Fruit fly (Drosophila melanogaster): ENCODE results near the gene TotC.

TotC gene

DNA sequence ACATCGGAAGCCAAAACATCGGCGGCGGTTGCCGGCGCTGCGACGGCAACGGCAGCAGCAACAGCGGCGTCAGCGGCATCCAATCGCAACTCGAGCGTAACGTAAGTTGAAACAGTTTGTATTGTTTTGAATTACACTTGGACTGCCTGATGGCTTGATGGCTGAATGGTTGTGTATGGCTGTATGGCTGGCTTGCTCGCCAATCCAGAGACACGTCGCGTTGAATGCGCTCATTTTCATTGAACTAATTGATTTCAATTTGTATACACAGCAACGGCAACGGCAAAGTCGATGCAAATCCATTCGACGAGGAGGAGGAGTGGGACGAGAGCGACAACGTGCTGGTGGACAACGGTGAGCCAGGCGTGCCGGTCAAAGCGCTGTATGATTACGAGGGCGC, 34.0 kb upstream of the TotC start:
- TF ChIP-seq Atf-2 (GFP tag; optimal IDR thresholded peaks at IDR 0.05): no peak
- TF ChIP-seq Med (GFP tag): peak; percentile 27
- peak; percentile 77 for TF ChIP-seq Nf-YC (tag; optimal IDR thresholded peaks at IDR 0.05)
- TF ChIP-seq YL-1 (GFP tag; optimal IDR thresholded peaks at IDR 0.05): no peak
- peak; percentile 71 for TF ChIP-seq Adf1 (GFP tag; IDR thresholded peaks at IDR 0.05)
- peak; percentile 60; the same call in 1 of the 4 replicates for TF ChIP-seq chinmo (GFP tag; IDR thresholded peaks at IDR 0.05; ENCODE audit: partially characterized antibody)

DNA sequence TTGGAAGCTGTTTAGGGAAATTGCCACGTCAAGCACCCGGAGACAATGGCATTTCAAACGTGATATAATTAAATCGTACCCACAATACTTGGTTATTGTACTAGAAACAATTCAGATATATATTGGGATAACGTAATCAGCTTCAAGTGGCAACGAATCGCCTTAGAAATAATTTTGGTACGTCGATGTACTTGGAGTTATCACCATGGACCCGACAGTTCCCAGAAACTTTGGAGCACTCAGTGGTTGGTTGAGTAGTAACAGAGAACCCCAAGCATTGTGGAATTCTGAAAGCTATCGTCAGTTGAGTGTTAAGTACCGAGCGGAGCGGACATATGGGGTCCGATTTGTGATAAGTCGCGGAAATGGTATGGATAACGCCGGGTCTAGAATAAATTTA, 30.9 kb upstream of the TotC start, which contains the start of gene CG15695:
Gene CG15695 (plus strand): TSS at position 301 of the 400 bp plus-strand sequence.
- no peak for TF ChIP-seq Tbp (GFP tag; optimal IDR thresholded peaks at IDR 0.05)
- TF ChIP-seq CG30020 (tag; optimal IDR thresholded peaks at IDR 0.05): no peak
- TF ChIP-seq CG14441 (GFP tag; IDR thresholded peaks at IDR 0.05): no peak
- no peak for TF ChIP-seq ase (GFP tag; IDR thresholded peaks at IDR 0.05)
- no peak for TF ChIP-seq Fer3 (tag; optimal IDR thresholded peaks at IDR 0.05)
- TF ChIP-seq CG10565 (GFP tag; optimal IDR thresholded peaks at IDR 0.05): no peak
- TF ChIP-seq gem (tag; optimal IDR thresholded peaks at IDR 0.05): no peak
- no peak for TF ChIP-seq Ada2b (GFP tag; IDR thresholded peaks at IDR 0.05)
- no peak for TF ChIP-seq lov (optimal IDR thresholded peaks at IDR 0.05)
- no peak for TF ChIP-seq lov (GFP tag; IDR thresholded peaks at IDR 0.05)
- no peak for TF ChIP-seq CG18262 (tag; optimal IDR thresholded peaks at IDR 0.05)
- no peak for TF ChIP-seq rib (GFP tag; IDR thresholded peaks at IDR 0.05)
- TF ChIP-seq lmd (GFP tag; IDR thresholded peaks at IDR 0.05): no peak
- no peak for TF ChIP-seq Stat92E (GFP tag; optimal IDR thresholded peaks at IDR 0.05)
- no peak for TF ChIP-seq grau (tag; optimal IDR thresholded peaks at IDR 0.05)
- TF ChIP-seq zen2 (GFP tag; IDR thresholded peaks at IDR 0.05; ENCODE audit: partially characterized antibody): no peak
- TF ChIP-seq ash1 (GFP tag; optimal IDR thresholded peaks at IDR 0.05): no peak
- TF ChIP-seq CG2678 (tag; optimal IDR thresholded peaks at IDR 0.05): no peak
- TF ChIP-seq dm (GFP tag; optimal IDR thresholded peaks at IDR 0.05): no peak

DNA sequence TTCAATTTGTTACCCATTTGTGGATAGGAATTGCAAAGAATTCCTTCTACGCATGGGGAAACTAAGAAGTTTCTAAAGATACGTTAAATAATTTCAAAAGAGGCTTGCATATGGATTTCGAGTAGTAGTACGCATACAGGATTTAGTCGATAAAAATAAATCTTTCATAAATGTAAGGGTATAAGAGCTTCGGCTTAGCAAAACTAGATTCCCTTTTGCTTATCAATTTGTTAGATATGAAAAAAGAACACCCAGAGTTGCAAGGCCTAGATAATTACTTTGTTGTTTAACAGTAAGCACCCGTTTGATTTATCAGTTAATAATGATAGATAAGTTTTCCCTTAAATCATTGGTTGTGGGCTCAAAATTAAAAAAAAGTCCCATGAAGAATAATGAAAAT, 27.3 kb upstream of the TotC start:
- TF ChIP-seq CG14441 (GFP tag; IDR thresholded peaks at IDR 0.05) (0 out of 2 replicates have a peak, but pooled peaks have one; percentile 30), CG2678 (tag; optimal IDR thresholded peaks at IDR 0.05) (peak; percentile 43), lab (GFP tag; optimal IDR thresholded peaks at IDR 0.05) (peak; percentile 85), Ptx1 (GFP tag; IDR thresholded peaks at IDR 0.05) (0 out of 2 replicates have a peak, but pooled peaks have one; percentile 15), CG6254 (GFP tag; optimal IDR thresholded peaks at IDR 0.05) (peak; percentile 32), CG7839 (tag; optimal IDR thresholded peaks at IDR 0.05) (peak; percentile 39), CG7987 (GFP tag; optimal IDR thresholded peaks at IDR 0.05) (no peak), sens (GFP tag) (peak; percentile 76), dmrt99B (tag; optimal IDR thresholded peaks at IDR 0.05) (peak; percentile 25), Xrp1 (GFP tag; IDR thresholded peaks at IDR 0.05) (peak; percentile 39; the same call in 1 of the 2 replicates), Fer3 (tag; optimal IDR thresholded peaks at IDR 0.05) (peak; percentile 37), CG13296 (GFP tag; optimal IDR thresholded peaks at IDR 0.05) (peak; percentile 18), exex (tag; optimal IDR thresholded peaks at IDR 0.05) (peak; percentile 89), CG18599 (GFP tag; optimal IDR thresholded peaks at IDR 0.05) (peak; percentile 19), CG4820 (GFP tag; optimal IDR thresholded peaks at IDR 0.05) (no peak), CG11695 (GFP tag; IDR thresholded peaks at IDR 0.05) (0 out of 3 replicates have a peak, but pooled peaks have one; percentile 42), D19A (tag; optimal IDR thresholded peaks at IDR 0.05) (peak; percentile 97), CG7271 (tag; optimal IDR thresholded peaks at IDR 0.05) (no peak), Pdp1 (GFP tag; optimal IDR thresholded peaks at IDR 0.05) (peak in 1 of 2 experiments; percentile 59), GATAe (GFP tag; conservative IDR thresholded peaks at IDR 0.05) (peak; percentile 40; the same call in 1 of the 2 replicates), Nf-YC (tag; optimal IDR thresholded peaks at IDR 0.05) (peak; percentile 22), row (GFP tag; IDR thresholded peaks at IDR 0.05) (peak; percentile 71), pum (GFP tag; optimal IDR thresholded peaks at IDR 0.05) (no peak), Oli (tag; optimal IDR thresholded peaks at IDR 0.05) (no peak), Fer1 (GFP tag; optimal IDR thresholded peaks at IDR 0.05) (no peak), Med (GFP tag) (peak; percentile 12), mirr (GFP tag; optimal IDR thresholded peaks at IDR 0.05) (peak; percentile 76), CG2116 (GFP tag; optimal IDR thresholded peaks at IDR 0.05) (no peak)

All from whole organism, embryonic.